Fruit fly (Drosophila melanogaster) whole organism, embryonic: Measurements from ENCODE around the gene Rhp.

ENCODE experiments used
- CG12769 ChIP-seq: fragments of 200-800 bp; sonication (Bioruptor generic); optimal IDR thresholded peaks from 2 replicates; lab custom pipeline; 2019; ENCODE audit warnings: missing biosample characterization, mild to moderate bottlenecking, missing genetic modification characterization, moderate library complexity
- psq ChIP-seq: fragments of 200-800 bp; sonication (Bioruptor generic); optimal IDR thresholded peaks from 2 replicates; lab custom pipeline; 2017; ENCODE audit warnings: missing biosample characterization, missing genetic modification characterization
- run ChIP-seq: fragments of 200-800 bp; sonication (Bioruptor generic); optimal IDR thresholded peaks from 3 replicates; lab custom pipeline; 2018; ENCODE audit warnings: missing biosample characterization, mild to moderate bottlenecking, missing genetic modification characterization

DNA sequence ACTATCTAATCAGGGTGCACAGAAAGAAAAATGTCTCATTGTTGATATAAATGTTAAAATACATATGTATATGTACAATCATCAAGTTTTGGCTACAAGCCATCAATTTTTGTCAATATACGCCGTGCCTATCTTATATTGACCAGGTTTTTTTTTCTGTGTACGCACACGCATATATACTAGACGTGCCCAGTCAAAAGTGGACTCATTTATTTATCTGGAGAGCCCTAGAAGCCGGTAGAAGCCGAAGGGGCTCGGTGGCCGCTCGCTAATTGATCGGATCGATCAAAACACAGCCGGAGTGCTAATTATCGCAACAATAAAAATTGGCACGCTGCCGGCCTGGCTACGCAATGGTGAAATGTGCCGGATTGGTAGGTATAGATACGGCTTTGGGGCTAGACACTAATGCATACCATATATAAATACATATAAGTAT is 48.4 kb upstream of the Rhp start:
- TF ChIP-seq run = no peak
- TF ChIP-seq psq (GFP tag; lab: Kevin White, UChicago) = no peak
- peak; percentile 87 for TF ChIP-seq CG12769 (tag; lab: Kevin White, UChicago)
